Fruit fly (Drosophila melanogaster): Measurements from ENCODE around the gene CG11555.

Gene CG11555

DNA sequence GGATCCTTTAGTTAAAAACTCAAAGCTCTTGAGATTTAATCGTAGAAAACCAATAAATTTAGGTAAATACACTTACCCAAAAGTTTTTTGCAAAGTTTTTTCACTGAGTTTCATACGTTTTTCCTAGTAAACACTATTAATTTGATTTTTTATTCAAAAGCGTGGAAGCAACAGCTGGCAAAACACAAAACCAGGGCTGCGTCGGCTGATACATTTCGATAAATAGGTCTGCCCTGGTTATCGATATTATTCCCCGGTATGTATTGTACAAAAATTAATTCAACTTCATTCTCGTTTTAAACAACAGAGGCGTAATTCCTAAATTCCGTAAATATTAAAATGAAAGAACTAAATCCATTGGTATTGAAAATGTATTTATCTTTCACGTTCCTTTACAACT, 2.1 kb upstream of the CG11555 start, which contains the start of gene Dus1 (continued):
- TF ChIP-seq MTF-1 (GFP tag; optimal IDR thresholded peaks at IDR 0.05; ENCODE audit: borderline replicate concordance) (no peak), CG18764 (GFP tag; optimal IDR thresholded peaks at IDR 0.05) (no peak), Hr3 (GFP tag; optimal IDR thresholded peaks at IDR 0.05) (no peak), dpn (GFP tag; optimal IDR thresholded peaks at IDR 0.05) (no peak), CG9215 (GFP tag; IDR thresholded peaks at IDR 0.05) (no peak), CG2202 (tag; optimal IDR thresholded peaks at IDR 0.05) (no peak), CG15601 (tag; optimal IDR thresholded peaks at IDR 0.05) (peak; percentile 65), CG11504 (tag; optimal IDR thresholded peaks at IDR 0.05) (peak; percentile 20), CG14050 (GFP tag; IDR thresholded peaks at IDR 0.05) (no peak), cad (GFP tag; optimal IDR thresholded peaks at IDR 0.05) (no peak), HLHmδ (GFP tag; optimal IDR thresholded peaks at IDR 0.05) (no peak), ewg (GFP tag; optimal IDR thresholded peaks at IDR 0.05) (no peak), CG1602 (GFP tag; optimal IDR thresholded peaks at IDR 0.05) (no peak), CG13123 (GFP tag; optimal IDR thresholded peaks at IDR 0.05) (no peak), sens-2 (GFP tag; IDR thresholded peaks at IDR 0.05) (no peak), CG7372 (GFP tag; IDR thresholded peaks at IDR 0.05) (no peak), Elba2 (GFP tag; optimal IDR thresholded peaks at IDR 0.05) (no peak), crp (GFP tag; optimal IDR thresholded peaks at IDR 0.05) (peak; percentile 35 to 90), CG6854 (GFP tag; optimal IDR thresholded peaks at IDR 0.05) (no peak), CG14860 (GFP tag; IDR thresholded peaks at IDR 0.05; ENCODE audit: partially characterized antibody) (peak; percentile 58; the same call in 2 of the 3 replicates), Dref (GFP tag; IDR thresholded peaks at IDR 0.05) (peak; percentile 90), disco-r (GFP tag; optimal IDR thresholded peaks at IDR 0.05) (no peak), CG1832 (GFP tag; optimal IDR thresholded peaks at IDR 0.05) (no peak), Mad (GFP tag; optimal IDR thresholded peaks at IDR 0.05) (no peak), CG2889 (GFP tag; IDR thresholded peaks at IDR 0.05) (no peak)

DNA sequence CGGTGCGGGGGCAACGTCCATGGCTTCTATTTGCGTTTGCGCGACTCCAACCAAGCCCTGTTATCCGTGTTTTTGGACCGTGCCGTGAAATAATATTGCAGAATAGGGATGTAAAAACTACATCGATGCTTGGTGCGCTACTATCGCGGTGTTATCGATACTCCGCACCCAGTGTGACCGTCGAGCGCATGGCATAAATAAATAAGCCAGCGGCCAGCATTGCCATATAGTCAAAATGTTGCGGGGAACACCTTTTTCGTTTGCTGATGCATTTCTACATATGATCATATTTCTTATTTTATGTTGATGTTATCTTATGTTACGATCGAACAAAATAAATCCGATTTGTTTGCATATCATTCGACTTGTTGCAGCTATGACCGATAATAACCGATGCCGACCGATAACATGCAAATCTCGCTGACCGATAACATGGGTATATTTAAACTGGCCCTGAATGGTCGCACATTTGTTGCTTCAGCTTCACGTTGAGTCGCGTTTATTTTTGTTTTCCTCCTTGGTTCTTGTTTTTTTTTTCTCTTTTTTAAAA, 3.6 kb downstream of the CG11555 start, which contains the start of gene smo:
Gene smo (plus strand): TSS at position 461 of the 550 bp plus-strand sequence.
- TF ChIP-seq Dad (GFP tag; optimal IDR thresholded peaks at IDR 0.05) (no peak), ERR (GFP tag; optimal IDR thresholded peaks at IDR 0.05) (peak; percentile 5), CG9876 (GFP tag; optimal IDR thresholded peaks at IDR 0.05) (peak; percentile 29), gfzf (GFP tag; optimal IDR thresholded peaks at IDR 0.05) (peak; percentile 95), wdn (GFP tag; IDR thresholded peaks at IDR 0.05) (no peak), ab (GFP tag; optimal IDR thresholded peaks at IDR 0.05) (no peak), CG9727 (GFP tag; optimal IDR thresholded peaks at IDR 0.05) (peak; percentile 47), so (GFP tag; IDR thresholded peaks at IDR 0.05) (no peak), mld (GFP tag; IDR thresholded peaks at IDR 0.05; ENCODE audit: partially characterized antibody) (peak; percentile 61; the same call in 2 of the 3 replicates), slou (GFP tag; optimal IDR thresholded peaks at IDR 0.05) (peak; percentile 44), CG9817 (tag; optimal IDR thresholded peaks at IDR 0.05) (no peak), CG6854 (GFP tag; optimal IDR thresholded peaks at IDR 0.05) (no peak), CG4404 (GFP tag; IDR thresholded peaks at IDR 0.05) (no peak), CG7357 (GFP tag; IDR thresholded peaks at IDR 0.05) (no peak), Antp (GFP tag; optimal IDR thresholded peaks at IDR 0.05) (peak; percentile 30), gcm (GFP tag; optimal IDR thresholded peaks at IDR 0.05) (no peak), dm (GFP tag; optimal IDR thresholded peaks at IDR 0.05) (peak; percentile 83), CG14965 (GFP tag; optimal IDR thresholded peaks at IDR 0.05; ENCODE audit: borderline replicate concordance) (no peak), CG12155 (GFP tag; optimal IDR thresholded peaks at IDR 0.05) (no peak), sim (GFP tag; IDR thresholded peaks at IDR 0.05) (no peak), CG13287 (GFP tag; IDR thresholded peaks at IDR 0.05; ENCODE audit: partially characterized antibody) (peak; percentile 90), scrt (GFP tag; optimal IDR thresholded peaks at IDR 0.05) (peak; percentile 92), cas (GFP tag; IDR thresholded peaks at IDR 0.05) (0 out of 2 replicates have a peak, but pooled peaks have one; percentile 14), tio (GFP tag; optimal IDR thresholded peaks at IDR 0.05) (no peak), zen (tag; optimal IDR thresholded peaks at IDR 0.05) (peak; percentile 23), ftz-f1 (GFP tag; optimal IDR thresholded peaks at IDR 0.05) (no peak), org-1 (GFP tag; optimal IDR thresholded peaks at IDR 0.05) (no peak), tgo (GFP tag; IDR thresholded peaks at IDR 0.05) (no peak)
